Fruit fly (Drosophila melanogaster) whole organism, embryonic: ENCODE measurements around the gene OtopLc.

Source experiments
- B-H1 ChIP-seq: fragments of 200-800 bp; sonication (Bioruptor generic); IDR thresholded peaks from 3 replicates; pipeline ENCODE4 v1.3.6; 2022; ENCODE audit warnings: missing biosample characterization, missing genetic modification characterization
- Bgb ChIP-seq: fragments of 200-800 bp; sonication (Bioruptor generic); IDR thresholded peaks from 2 replicates; pipeline ENCODE4 v1.3.6; 2022; ENCODE audit warnings: missing biosample characterization, missing genetic modification characterization; ENCODE audit not compliant: partially characterized antibody
- CG12071 ChIP-seq: fragments of 200-800 bp; sonication (Bioruptor generic); optimal IDR thresholded peaks from 3 replicates; lab custom pipeline; 2018; ENCODE audit warnings: missing biosample characterization, mild to moderate bottlenecking, missing genetic modification characterization
- CG1233 ChIP-seq: fragments of 200-800 bp; sonication (Bioruptor generic); optimal IDR thresholded peaks from 4 replicates; lab custom pipeline; 2018; ENCODE audit warnings: missing biosample characterization, mild to moderate bottlenecking, missing genetic modification characterization
- CG14710 ChIP-seq: fragments of 200-800 bp; sonication (Bioruptor generic); optimal IDR thresholded peaks from 3 replicates; lab custom pipeline; 2019; ENCODE audit warnings: missing biosample characterization, mild to moderate bottlenecking, missing genetic modification characterization, moderate library complexity
- CG15269 ChIP-seq: fragments of 200-800 bp; sonication (Bioruptor generic); optimal IDR thresholded peaks from 2 replicates; lab custom pipeline; 2018; ENCODE audit warnings: missing biosample characterization, mild to moderate bottlenecking, missing genetic modification characterization, moderate library complexity
- CG15479 ChIP-seq: fragments of 200-800 bp; sonication (Bioruptor generic); optimal IDR thresholded peaks from 3 replicates; lab custom pipeline; 2019; ENCODE audit warnings: missing biosample characterization, mild to moderate bottlenecking, missing genetic modification characterization, moderate library complexity
- CG17802 ChIP-seq: fragments of 200-800 bp; sonication (Bioruptor generic); optimal IDR thresholded peaks from 2 replicates; lab custom pipeline; 2018; ENCODE audit warnings: missing biosample characterization, mild to moderate bottlenecking, missing genetic modification characterization, moderate library complexity
- CG1832 ChIP-seq: fragments of 200-800 bp; sonication (Bioruptor generic); optimal IDR thresholded peaks from 2 replicates; lab custom pipeline; 2017; ENCODE audit warnings: missing biosample characterization, mild to moderate bottlenecking, missing genetic modification characterization, inconsistent platforms
- CG18764 ChIP-seq: fragments of 200-800 bp; sonication (Bioruptor generic); optimal IDR thresholded peaks from 3 replicates; lab custom pipeline; 2016; ENCODE audit warnings: missing biosample characterization, missing genetic modification characterization
- CG2678 ChIP-seq: fragments of 200-800 bp; sonication (Bioruptor generic); optimal IDR thresholded peaks from 3 replicates; lab custom pipeline; 2019; ENCODE audit warnings: missing biosample characterization, mild to moderate bottlenecking, missing genetic modification characterization, moderate library complexity
- CG2875 ChIP-seq: fragments of 200-800 bp; sonication (Bioruptor generic); optimal IDR thresholded peaks from 2 replicates; lab custom pipeline; 2017; ENCODE audit warnings: missing biosample characterization, mild to moderate bottlenecking, missing genetic modification characterization, missing genetic modification reagents
- CG32767 ChIP-seq: fragments of 200-800 bp; sonication (Bioruptor generic); IDR thresholded peaks from 2 replicates; pipeline ENCODE4 v1.3.6; 2022; ENCODE audit warnings: missing biosample characterization, missing genetic modification characterization
- CG4707 ChIP-seq: fragments of 200-800 bp; sonication (Bioruptor generic); optimal IDR thresholded peaks from 2 replicates; lab custom pipeline; 2018; ENCODE audit warnings: missing biosample characterization, mild to moderate bottlenecking, missing genetic modification characterization, moderate library complexity
- CG5953 ChIP-seq: fragments of 200-800 bp; sonication (Bioruptor generic); IDR thresholded peaks from 2 replicates; pipeline ENCODE4 v1.3.6; 2022; ENCODE audit warnings: missing biosample characterization, missing genetic modification characterization
- CG6272 ChIP-seq: fragments of 200-800 bp; sonication (Bioruptor generic); IDR thresholded peaks from 2 replicates; pipeline ENCODE4 v1.3.6; 2022; ENCODE audit warnings: missing biosample characterization, missing genetic modification characterization
- CG8281 ChIP-seq: fragments of 200-800 bp; sonication (Bioruptor generic); optimal IDR thresholded peaks from 2 replicates; lab custom pipeline; 2018; ENCODE audit warnings: missing biosample characterization, mild to moderate bottlenecking, missing genetic modification characterization, moderate library complexity
- CG8765 ChIP-seq: fragments of 200-800 bp; sonication (Bioruptor generic); IDR thresholded peaks from 2 replicates; pipeline ENCODE4 v1.3.6; 2022; ENCODE audit warnings: missing biosample characterization, missing genetic modification characterization
- CTCF ChIP-seq: fragments of 200-800 bp; sonication (Bioruptor generic); optimal IDR thresholded peaks from 2 replicates; lab custom pipeline; 2017; ENCODE audit warnings: missing biosample characterization, mild to moderate bottlenecking, missing genetic modification characterization, moderate library complexity
- Doc2 ChIP-seq: fragments of 200-800 bp; sonication (Bioruptor generic); IDR thresholded peaks from 2 replicates; pipeline ENCODE4 v1.3.6; 2022; ENCODE audit warnings: missing biosample characterization, missing genetic modification characterization
- Gsc ChIP-seq: fragments of 200-800 bp; sonication (Bioruptor generic); IDR thresholded peaks from 2 replicates; pipeline ENCODE4 v1.3.6; 2022; ENCODE audit warnings: missing biosample characterization, missing genetic modification characterization
- HLH4C ChIP-seq: fragments of 200-800 bp; sonication (Bioruptor generic); IDR thresholded peaks from 3 replicates; pipeline ENCODE4 v1.3.6; 2022; ENCODE audit warnings: missing biosample characterization, missing genetic modification characterization; ENCODE audit not compliant: partially characterized antibody
- Hand ChIP-seq: fragments of 200-800 bp; sonication (Bioruptor generic); optimal IDR thresholded peaks from 2 replicates; lab custom pipeline; 2017; ENCODE audit warnings: mild to moderate bottlenecking, missing biosample characterization, missing genetic modification reagents, missing genetic modification characterization
- Hr51 ChIP-seq, 2 experiments: fragments of 200-800 bp; sonication (Bioruptor generic); optimal IDR thresholded peaks; 2 replicates in 1 of 2; 3 replicates in 1 of 2; lab custom pipeline; 2016 to 2018; ENCODE audit warnings: missing biosample characterization in 2 of 2, missing genetic modification characterization in 2 of 2, mild to moderate bottlenecking in 1 of 2, moderate library complexity in 1 of 2
- Rx ChIP-seq: fragments of 200-800 bp; sonication (Bioruptor generic); IDR thresholded peaks from 2 replicates; pipeline ENCODE4 v1.3.6; 2022; ENCODE audit warnings: missing biosample characterization, missing genetic modification characterization
- Trl ChIP-seq, 3 experiments: fragments of >200 bp in 2 of 3; fragments of 200-800 bp in 1 of 3; sonication (Bioruptor generic) in 1 of 3; optimal IDR thresholded peaks; 2 replicates in 1 of 3; 3 replicates in 2 of 3; lab custom pipeline; 2016 to 2017; ENCODE audit warnings: missing biosample characterization in 1 of 3, missing genetic modification characterization in 1 of 3
- al ChIP-seq: fragments of 200-800 bp; sonication (Bioruptor generic); IDR thresholded peaks from 2 replicates; pipeline ENCODE4 v1.3.6; 2022; ENCODE audit warnings: missing biosample characterization, missing genetic modification characterization
- caup ChIP-seq: fragments of 200-800 bp; sonication (Bioruptor generic); optimal IDR thresholded peaks from 3 replicates; lab custom pipeline; 2017; ENCODE audit warnings: missing biosample characterization, mild to moderate bottlenecking, missing genetic modification characterization, moderate library complexity; ENCODE audit not compliant: severe bottlenecking
- ewg ChIP-seq: fragments of 200-800 bp; sonication (Bioruptor generic); optimal IDR thresholded peaks from 3 replicates; lab custom pipeline; 2017; ENCODE audit warnings: mild to moderate bottlenecking, missing biosample characterization, missing genetic modification reagents, missing genetic modification characterization
- fru ChIP-seq: fragments of >200 bp; optimal IDR thresholded peaks from 2 replicates; lab custom pipeline; 2017
- kni ChIP-seq: fragments of 200-800 bp; sonication (Bioruptor generic); optimal IDR thresholded peaks from 3 replicates; lab custom pipeline; 2017; ENCODE audit warnings: mild to moderate bottlenecking, missing biosample characterization, missing genetic modification reagents, missing genetic modification characterization
- nerfin-1 ChIP-seq: fragments of 200-800 bp; sonication (Bioruptor generic); optimal IDR thresholded peaks from 3 replicates; lab custom pipeline; 2019; ENCODE audit warnings: missing biosample characterization, mild to moderate bottlenecking, missing genetic modification characterization, moderate library complexity
- nmo ChIP-seq: fragments of 200-800 bp; sonication (Bioruptor generic); optimal IDR thresholded peaks from 2 replicates; lab custom pipeline; 2018; ENCODE audit warnings: missing biosample characterization, mild to moderate bottlenecking, missing genetic modification characterization, moderate library complexity
- pho ChIP-seq: fragments of 200-800 bp; sonication (Bioruptor generic); optimal IDR thresholded peaks from 2 replicates; lab custom pipeline; 2016; ENCODE audit warnings: missing biosample characterization, missing genetic modification characterization
- sd ChIP-seq: fragments of 200-800 bp; sonication (Bioruptor generic); optimal IDR thresholded peaks from 3 replicates; lab custom pipeline; 2018; ENCODE audit warnings: missing biosample characterization, mild to moderate bottlenecking, missing genetic modification characterization, moderate library complexity
- sens ChIP-seq: fragments of 200-800 bp; sonication (Bioruptor generic); peaks from one replicate; lab custom pipeline; 2016; ENCODE audit warnings: missing biosample characterization, missing genetic modification characterization
- sisA ChIP-seq: fragments of 200-800 bp; sonication (Bioruptor generic); IDR thresholded peaks from 2 replicates; pipeline ENCODE4 v1.3.6; 2022; ENCODE audit warnings: missing biosample characterization, missing genetic modification characterization
- stwl ChIP-seq: fragments of 200-800 bp; sonication (Bioruptor generic); optimal IDR thresholded peaks from 3 replicates; lab custom pipeline; 2018; ENCODE audit warnings: missing biosample characterization, mild to moderate bottlenecking, missing genetic modification characterization, moderate library complexity
- tap ChIP-seq: fragments of 200-800 bp; optimal IDR thresholded peaks from 3 replicates; lab custom pipeline; 2019; ENCODE audit warnings: missing biosample characterization, mild to moderate bottlenecking, missing genetic modification characterization, moderate library complexity
- z ChIP-seq: fragments of 200-800 bp; sonication (Bioruptor generic); IDR thresholded peaks from 3 replicates; pipeline ENCODE4 v1.3.6; 2022; ENCODE audit warnings: missing biosample characterization, missing genetic modification characterization

The OtopLc gene

dm6 chrX:5664222-5664621 lies 1.6 kb upstream of the OtopLc start (continued):
- no peak for TF ChIP-seq z (GFP tag; lab: Robert Waterston, UW)
- TF ChIP-seq Doc2, result no peak

- TF ChIP-seq B-H1 (GFP tag; lab: Robert Waterston, UW) (no peak), kni (GFP tag; lab: Kevin White, UChicago) (no peak), CG2875 (GFP tag; lab: Kevin White, UChicago) (no peak), Hr51 (GFP tag; optimal IDR thresholded peaks at IDR 0.05; lab: Kevin White, UChicago) (peak in 1 of 2 experiments; percentile 50), Hand (GFP tag; lab: Kevin White, UChicago) (no peak), al (GFP tag; lab: Robert Waterston, UW) (no peak), CG15479 (no peak), stwl (tag; lab: Kevin White, UChicago) (no peak), CG4707 (GFP tag; lab: Kevin White, UChicago) (no peak), Bgb (GFP tag; lab: Robert Waterston, UW) (no peak), tap (tag; lab: Kevin White, UChicago) (no peak), CG1832 (GFP tag; lab: Kevin White, UChicago) (peak; percentile 34), fru (no peak), CG1233 (GFP tag; lab: Kevin White, UChicago) (no peak), sd (tag; lab: Kevin White, UChicago) (peak; percentile 72), CG8765 (GFP tag; lab: Robert Waterston, UW) (no peak), CG6272 (GFP tag; lab: Robert Waterston, UW) (no peak), CG14710 (tag; lab: Kevin White, UChicago) (no peak), nerfin-1 (tag; lab: Kevin White, UChicago) (peak; percentile 99), CG2678 (tag; lab: Kevin White, UChicago) (no peak), CG5953 (GFP tag; lab: Robert Waterston, UW) (no peak), CG12071 (no peak), ewg (GFP tag; lab: Kevin White, UChicago) (peak; percentile 51), CTCF (peak; percentile 87), CG17802 (tag; lab: Kevin White, UChicago) (no peak), sisA (GFP tag; lab: Robert Waterston, UW) (no peak), Trl (optimal IDR thresholded peaks at IDR 0.05; lab: Kevin White, UChicago) (peak; percentile 5 to 31), Trl (GFP tag; optimal IDR thresholded peaks at IDR 0.05; lab: Kevin White, UChicago) (no peak), CG18764 (GFP tag; lab: Kevin White, UChicago) (no peak), sens (GFP tag; lab: Kevin White, UChicago) (peak; percentile 24), CG15269 (tag; lab: Kevin White, UChicago) (no peak), CG8281 (no peak), pho (GFP tag; lab: Kevin White, UChicago) (no peak), nmo (peak; percentile 27), CG32767 (GFP tag; lab: Robert Waterston, UW) (0 out of 2 replicates have a peak, but pooled peaks have one; percentile 34), HLH4C (GFP tag; lab: Robert Waterston, UW) (no peak), caup (GFP tag; lab: Kevin White, UChicago) (no peak), Rx (no peak), Gsc (GFP tag; lab: Robert Waterston, UW) (no peak)
- TF ChIP-seq, all 482 proteins: peak for 10
Measured at dm6 chrX:5661971-5662370, 690 bp downstream of the OtopLc start.
